Worm (Caenorhabditis elegans): ENCODE measurements around the gene F47F2.3.

Gene F47F2.3

ce11 chrX:3920747-3921146, 25.3 kb upstream of the F47F2.3 start:
- TF ChIP-seq nhr-67 (tag; optimal IDR thresholded peaks at IDR 0.05) (no peak), unc-39 (tag; optimal IDR thresholded peaks at IDR 0.05) (no peak), egl-27 (tag; optimal IDR thresholded peaks at IDR 0.05) (no peak), R02D3.7 (tag; optimal IDR thresholded peaks at IDR 0.05) (no peak), eor-1 (tag; optimal IDR thresholded peaks at IDR 0.05) (no peak), ceh-16 (tag; optimal IDR thresholded peaks at IDR 0.05) (no peak), lin-39 (tag; optimal IDR thresholded peaks at IDR 0.05) (no peak), nhr-43 (tag; optimal IDR thresholded peaks at IDR 0.05; ENCODE audit: poor library complexity, severe bottlenecking) (no peak), zag-1 (tag; optimal IDR thresholded peaks at IDR 0.05) (no peak), ztf-11 (tag; optimal IDR thresholded peaks at IDR 0.05) (no peak), lin-15B (tag; optimal IDR thresholded peaks at IDR 0.05) (no peak), nfya-1 (tag; optimal IDR thresholded peaks at IDR 0.05; ENCODE audit: insufficient read depth) (no peak), fos-1 (tag; optimal IDR thresholded peaks at IDR 0.05) (no peak), skn-1 (tag; optimal IDR thresholded peaks at IDR 0.05) (no peak), jun-1 (tag; optimal IDR thresholded peaks at IDR 0.05) (no peak), pha-4 (tag; optimal IDR thresholded peaks at IDR 0.05) (no peak), lsy-12 (tag; optimal IDR thresholded peaks at IDR 0.05) (no peak), ztf-4 (tag; optimal IDR thresholded peaks at IDR 0.05) (no peak), ceh-28 (tag; optimal IDR thresholded peaks at IDR 0.05) (no peak)

ce11 chrX:3920101-3920500, 24.6 kb upstream of the F47F2.3 start, which contains the start of gene T22B2.2:
TSS of gene T22B2.2 (plus strand) at chrX:3920401.
- no peak for TF ChIP-seq pha-4 (tag; optimal IDR thresholded peaks at IDR 0.05)
- TF ChIP-seq mdl-1 (tag; optimal IDR thresholded peaks at IDR 0.05), result no peak
- no peak for TF ChIP-seq fkh-2 (tag; optimal IDR thresholded peaks at IDR 0.05)

- TF ChIP-seq unc-62 (GFP tag; optimal IDR thresholded peaks at IDR 0.05) (no peak), R02D3.7 (tag; optimal IDR thresholded peaks at IDR 0.05) (no peak), ceh-82 (tag; optimal IDR thresholded peaks at IDR 0.05) (no peak), eor-1 (tag; optimal IDR thresholded peaks at IDR 0.05) (no peak)
Observed at ce11 chrX:3919689-3920088, 24.2 kb upstream of the F47F2.3 start.

- no peak for TF ChIP-seq elt-3 (tag; optimal IDR thresholded peaks at IDR 0.05)
Observed at ce11 chrX:3918182-3918581, 22.7 kb upstream of the F47F2.3 start.

ce11 chrX:3917013-3917412, 21.5 kb upstream of the F47F2.3 start, which contains the start of gene T22B2.3:
TSS of gene T22B2.3 (plus strand) at chrX:3917313.
- no peak for TF ChIP-seq nhr-12 (tag; optimal IDR thresholded peaks at IDR 0.05)
- TF ChIP-seq ZK546.5 (tag; optimal IDR thresholded peaks at IDR 0.05), result no peak
- TF ChIP-seq elt-1 (tag; optimal IDR thresholded peaks at IDR 0.05), result no peak
- no peak for TF ChIP-seq ztf-11 (tag; optimal IDR thresholded peaks at IDR 0.05)

- TF ChIP-seq lin-15B (tag; optimal IDR thresholded peaks at IDR 0.05) (no peak), tbx-2 (tag; optimal IDR thresholded peaks at IDR 0.05) (no peak), nhr-237 (tag; optimal IDR thresholded peaks at IDR 0.05) (no peak), ama-1 (optimal IDR thresholded peaks at IDR 0.05) (no peak), aly-2 (tag; optimal IDR thresholded peaks at IDR 0.05) (no peak), fkh-10 (GFP tag; optimal IDR thresholded peaks at IDR 0.05) (no peak), nhr-76 (tag; optimal IDR thresholded peaks at IDR 0.05) (no peak), nhr-67 (tag; optimal IDR thresholded peaks at IDR 0.05) (no peak), nhr-77 (tag; optimal IDR thresholded peaks at IDR 0.05) (no peak), pha-4 (tag; optimal IDR thresholded peaks at IDR 0.05) (no peak), nhr-23 (tag; optimal IDR thresholded peaks at IDR 0.05) (no peak), mml-1 (tag; optimal IDR thresholded peaks at IDR 0.05) (no peak), daf-12 (tag; optimal IDR thresholded peaks at IDR 0.05) (no peak), nhr-28 (tag; optimal IDR thresholded peaks at IDR 0.05) (no peak), fkh-2 (tag; optimal IDR thresholded peaks at IDR 0.05) (no peak), ceh-28 (tag; optimal IDR thresholded peaks at IDR 0.05) (no peak), lin-39 (tag; optimal IDR thresholded peaks at IDR 0.05) (no peak), ceh-16 (tag; optimal IDR thresholded peaks at IDR 0.05) (no peak)
Observed at ce11 chrX:3915748-3916147, 20.3 kb upstream of the F47F2.3 start, which contains the start of gene idpp-9. TSS of gene idpp-9 (minus strand) at chrX:3915848.

All from whole organism, L3 larva.